Worm (Caenorhabditis elegans): Measurements from ENCODE around the gene H06H21.8.

ce11 chrIV:4788332-4788731 is 32.6 kb downstream of the H06H21.8 start, which contains the start of gene nhr-104:
- TF ChIP-seq B0261.1 (tag; optimal IDR thresholded peaks at IDR 0.05) (no peak), gei-17 (GFP tag; optimal IDR thresholded peaks at IDR 0.05) (no peak), sptf-2 (GFP tag; optimal IDR thresholded peaks at IDR 0.05) (no peak), B0035.1 (tag; optimal IDR thresholded peaks at IDR 0.05) (no peak), hrde-1 (tag; optimal IDR thresholded peaks at IDR 0.05; ENCODE audit: borderline replicate concordance) (no peak), tlf-1 (GFP tag; optimal IDR thresholded peaks at IDR 0.05) (no peak)

Data from whole organism, young adult.